Fruit fly (Drosophila melanogaster): Measurements from ENCODE around the gene FarO.

The FarO gene

dm6 chrX:2172420-2172827 is 31.2 kb downstream of the FarO start, which contains the start of gene ND-B14.5A (continued):
- peak; percentile 96 for TF ChIP-seq Opbp (GFP tag; IDR thresholded peaks at IDR 0.05; ENCODE audit: partially characterized antibody)
- peak; percentile 97 for TF ChIP-seq Myb (GFP tag; optimal IDR thresholded peaks at IDR 0.05)
- no peak for TF ChIP-seq Nf-YB (GFP tag; optimal IDR thresholded peaks at IDR 0.05)
- TF ChIP-seq grau (tag; optimal IDR thresholded peaks at IDR 0.05) = peak; percentile 7
- TF ChIP-seq vfl (GFP tag; optimal IDR thresholded peaks at IDR 0.05) = no peak
- no peak for TF ChIP-seq ase (GFP tag; IDR thresholded peaks at IDR 0.05)
- TF ChIP-seq fd102C (GFP tag; optimal IDR thresholded peaks at IDR 0.05) = no peak
- no peak for TF ChIP-seq slp2 (GFP tag; optimal IDR thresholded peaks at IDR 0.05)
- TF ChIP-seq CG7928 (GFP tag; optimal IDR thresholded peaks at IDR 0.05) = peak; percentile 88
- no peak for TF ChIP-seq CG12942 (GFP tag; optimal IDR thresholded peaks at IDR 0.05)
- TF ChIP-seq scrt (GFP tag; optimal IDR thresholded peaks at IDR 0.05) = no peak
- TF ChIP-seq CG32532 (GFP tag; IDR thresholded peaks at IDR 0.05) = no peak
- peak; percentile 33 for TF ChIP-seq CoRest (tag; optimal IDR thresholded peaks at IDR 0.05)
- TF ChIP-seq CG32772 (GFP tag; IDR thresholded peaks at IDR 0.05) = no peak
- TF ChIP-seq CG34224 (GFP tag; IDR thresholded peaks at IDR 0.05; ENCODE audit: partially characterized antibody) = peak; percentile 99
- TF ChIP-seq CG7271 (tag; optimal IDR thresholded peaks at IDR 0.05) = no peak
- TF ChIP-seq BEAF-32 (GFP tag; optimal IDR thresholded peaks at IDR 0.05) = peak; percentile 86
- no peak for TF ChIP-seq CG6765 (GFP tag; optimal IDR thresholded peaks at IDR 0.05)
- peak; percentile 97 for TF ChIP-seq Dref (GFP tag; IDR thresholded peaks at IDR 0.05)
- TF ChIP-seq onecut (GFP tag; IDR thresholded peaks at IDR 0.05) = peak; percentile 49
- peak; percentile 48 for TF ChIP-seq CG12659 (GFP tag; optimal IDR thresholded peaks at IDR 0.05)
- no peak for TF ChIP-seq Ptx1 (GFP tag; IDR thresholded peaks at IDR 0.05)
- peak; percentile 65 for TF ChIP-seq CG1603 (tag; optimal IDR thresholded peaks at IDR 0.05)
- TF ChIP-seq trem (tag; optimal IDR thresholded peaks at IDR 0.05) = peak; percentile 59
- no peak for TF ChIP-seq psq (GFP tag; optimal IDR thresholded peaks at IDR 0.05)
- TF ChIP-seq cg (GFP tag; optimal IDR thresholded peaks at IDR 0.05) = no peak
- TF ChIP-seq CG12769 (tag; optimal IDR thresholded peaks at IDR 0.05) = peak; percentile 2
- no peak for TF ChIP-seq Aef1 (GFP tag; IDR thresholded peaks at IDR 0.05)
- TF ChIP-seq nerfin-2 (GFP tag; IDR thresholded peaks at IDR 0.05; ENCODE audit: partially characterized antibody) = peak; percentile 99
- no peak for TF ChIP-seq CG16779 (GFP tag; IDR thresholded peaks at IDR 0.05)
- TF ChIP-seq gro (GFP tag; optimal IDR thresholded peaks at IDR 0.05) = peak; percentile 3
- TF ChIP-seq Asciz (GFP tag; optimal IDR thresholded peaks at IDR 0.05) = no peak
- no peak for TF ChIP-seq CG1602 (GFP tag; optimal IDR thresholded peaks at IDR 0.05)
- TF ChIP-seq CG7357 (GFP tag; IDR thresholded peaks at IDR 0.05) = no peak
- no peak for TF ChIP-seq corto (GFP tag; optimal IDR thresholded peaks at IDR 0.05)
- no peak for TF ChIP-seq gcm (GFP tag; optimal IDR thresholded peaks at IDR 0.05)
- no peak for TF ChIP-seq Camta (GFP tag; optimal IDR thresholded peaks at IDR 0.05)
- peak; percentile 11 for TF ChIP-seq Nf-YC (tag; optimal IDR thresholded peaks at IDR 0.05)
- peak; percentile 67 for TF ChIP-seq Dp (GFP tag; optimal IDR thresholded peaks at IDR 0.05)
- peak; percentile 97 for TF ChIP-seq ato (GFP tag; IDR thresholded peaks at IDR 0.05; ENCODE audit: partially characterized antibody)
- TF ChIP-seq CG2712 (tag; optimal IDR thresholded peaks at IDR 0.05) = peak; percentile 26
- peak; percentile 96 for TF ChIP-seq mld (GFP tag; IDR thresholded peaks at IDR 0.05; ENCODE audit: partially characterized antibody)
- TF ChIP-seq vvl (GFP tag; IDR thresholded peaks at IDR 0.05) = peak; percentile 22; the same call in 1 of the 2 replicates
- no peak for TF ChIP-seq wor (GFP tag; IDR thresholded peaks at IDR 0.05)
- TF ChIP-seq CG6272 (GFP tag; IDR thresholded peaks at IDR 0.05) = no peak
- no peak for TF ChIP-seq GATAe (GFP tag; conservative IDR thresholded peaks at IDR 0.05)
- no peak for TF ChIP-seq CG17328 (GFP tag; IDR thresholded peaks at IDR 0.05)
- TF ChIP-seq ci (GFP tag; IDR thresholded peaks at IDR 0.05) = peak; percentile 29; the same call in 1 of the 3 replicates
- peak; percentile 21 for TF ChIP-seq sug (tag; optimal IDR thresholded peaks at IDR 0.05)
- TF ChIP-seq Antp (GFP tag; optimal IDR thresholded peaks at IDR 0.05) = no peak
- TF ChIP-seq CG2120 (GFP tag; optimal IDR thresholded peaks at IDR 0.05) = peak; percentile 25
